Fruit fly (Drosophila melanogaster) whole organism, wandering third instar larva: Measurements from ENCODE around the gene RNaseX25.

ENCODE experiments used
- Abd-B ChIP-seq: fragments of >200 bp; optimal IDR thresholded peaks from 2 replicates; lab custom pipeline; 2017; ENCODE audit warnings: missing biosample characterization, missing genetic modification characterization
- Dfd ChIP-seq: fragments of >200 bp; optimal IDR thresholded peaks from 2 replicates; lab custom pipeline; 2017; ENCODE audit warnings: missing biosample characterization, missing genetic modification characterization
- Dif ChIP-seq: fragments of 200-275, 200-300 bp; sonication (Bioruptor generic); optimal IDR thresholded peaks from 2 replicates; lab custom pipeline; 2018; ENCODE audit warnings: missing biosample characterization, missing genetic modification characterization; ENCODE audit not compliant: partially characterized antibody
- GATAd ChIP-seq: sonication (Bioruptor generic); optimal IDR thresholded peaks from 2 replicates; lab custom pipeline; 2016; ENCODE audit warnings: missing biosample characterization, missing genetic modification characterization
- HLH106 ChIP-seq: fragments of 200-800 bp; optimal IDR thresholded peaks from 3 replicates; lab custom pipeline; 2019; ENCODE audit warnings: missing biosample characterization, mild to moderate bottlenecking, missing genetic modification characterization, moderate library complexity
- Hnf4 ChIP-seq: fragments of 200-800 bp; sonication (Bioruptor generic); optimal IDR thresholded peaks from 2 replicates; lab custom pipeline; 2016; ENCODE audit warnings: missing biosample characterization, mild to moderate bottlenecking, missing genetic modification characterization
- Hr78 ChIP-seq: fragments of >200 bp; optimal IDR thresholded peaks from 2 replicates; lab custom pipeline; 2017; ENCODE audit warnings: missing biosample characterization, missing genetic modification characterization
- Hr83 ChIP-seq: fragments of 200-300 bp; sonication (Bioruptor generic); optimal IDR thresholded peaks from 2 replicates; lab custom pipeline; 2016; ENCODE audit warnings: missing biosample characterization, mild to moderate bottlenecking, missing genetic modification characterization, moderate library complexity; ENCODE audit not compliant: poor library complexity, severe bottlenecking
- Jra ChIP-seq: sonication (Bioruptor generic); optimal IDR thresholded peaks from 2 replicates; lab custom pipeline; 2016; ENCODE audit warnings: missing biosample characterization, missing genetic modification characterization
- Mio ChIP-seq: sonication (Bioruptor generic); optimal IDR thresholded peaks from 2 replicates; lab custom pipeline; 2016; ENCODE audit warnings: missing biosample characterization, missing genetic modification characterization
- Myc ChIP-seq: fragments of >200 bp; optimal IDR thresholded peaks from 2 replicates; lab custom pipeline; 2017
- N ChIP-seq: fragments of >200 bp; optimal IDR thresholded peaks from 2 replicates; lab custom pipeline; 2018; ENCODE audit warnings: missing biosample characterization, missing external identifiers, missing genetic modification characterization
- OdsH ChIP-seq: fragments of 200-800 bp; sonication (Bioruptor generic); optimal IDR thresholded peaks from 2 replicates; lab custom pipeline; 2016; ENCODE audit warnings: missing biosample characterization, mild to moderate bottlenecking, missing genetic modification characterization
- Rel ChIP-seq, 2 experiments: fragments of 200-800 bp; sonication (Bioruptor generic) in 1 of 2; optimal IDR thresholded peaks; 2 replicates in 1 of 2; 3 replicates in 1 of 2; lab custom pipeline; 2016 to 2019; ENCODE audit warnings: mild to moderate bottlenecking in 2 of 2, missing biosample characterization in 2 of 2, missing genetic modification characterization in 2 of 2, moderate library complexity in 1 of 2
- Sp1 ChIP-seq: fragments of 200-800 bp; sonication (Bioruptor generic); optimal IDR thresholded peaks from 3 replicates; lab custom pipeline; 2019; ENCODE audit warnings: missing biosample characterization, mild to moderate bottlenecking, missing genetic modification characterization, moderate library complexity
- Vsx2 ChIP-seq: fragments of 200-300, 225-300 bp; sonication (Bioruptor generic); optimal IDR thresholded peaks from 2 replicates; lab custom pipeline; 2018; ENCODE audit warnings: missing biosample characterization, missing genetic modification characterization; ENCODE audit not compliant: partially characterized antibody
- brk ChIP-seq: fragments of 200-800 bp; sonication (Bioruptor generic); optimal IDR thresholded peaks from 2 replicates; lab custom pipeline; 2016; ENCODE audit warnings: missing biosample characterization, mild to moderate bottlenecking, missing genetic modification characterization
- dl ChIP-seq, 2 experiments: fragments of 175-275, 200-275 bp in 1 of 2; fragments of 200-275 bp in 1 of 2; sonication (Bioruptor generic); optimal IDR thresholded peaks; lab custom pipeline; 2018; ENCODE audit warnings: mild to moderate bottlenecking in 2 of 2, missing biosample characterization in 2 of 2, missing genetic modification characterization in 2 of 2, moderate library complexity in 2 of 2; ENCODE audit not compliant: partially characterized antibody in 2 of 2, insufficient read depth in 1 of 2
- dmrt93B ChIP-seq: fragments of 200-800 bp; sonication (Bioruptor generic); optimal IDR thresholded peaks from 2 replicates; lab custom pipeline; 2018; ENCODE audit warnings: missing biosample characterization, mild to moderate bottlenecking, missing genetic modification characterization
- dsf ChIP-seq: sonication (Bioruptor generic); optimal IDR thresholded peaks from 2 replicates; lab custom pipeline; 2016; ENCODE audit warnings: missing biosample characterization, missing genetic modification characterization, borderline replicate concordance
- foxo ChIP-seq, 2 experiments: fragments of 200-800 bp; sonication (Bioruptor generic); optimal IDR thresholded peaks; 2 replicates in 1 of 2; 3 replicates in 1 of 2; lab custom pipeline; 2016 to 2017; ENCODE audit warnings: missing biosample characterization in 2 of 2, missing genetic modification characterization in 2 of 2
- fru ChIP-seq: fragments of 200-800 bp; sonication (Bioruptor generic); optimal IDR thresholded peaks from 3 replicates; lab custom pipeline; 2016; ENCODE audit warnings: missing biosample characterization, mild to moderate bottlenecking, missing genetic modification characterization
- h ChIP-seq: fragments of 200-800 bp; sonication (Bioruptor generic); optimal IDR thresholded peaks from 3 replicates; lab custom pipeline; 2016; ENCODE audit warnings: missing biosample characterization, mild to moderate bottlenecking, missing genetic modification characterization
- jim ChIP-seq: fragments of 175-275, 200-325 bp; sonication (Bioruptor generic); optimal IDR thresholded peaks from 2 replicates; lab custom pipeline; 2016; ENCODE audit warnings: missing biosample characterization, mild to moderate bottlenecking, missing genetic modification characterization
- lola ChIP-seq: fragments of >200 bp; optimal IDR thresholded peaks from 2 replicates; lab custom pipeline; 2017; ENCODE audit warnings: missing biosample characterization, missing genetic modification characterization
- pan ChIP-seq: fragments of >200 bp; optimal IDR thresholded peaks from 2 replicates; lab custom pipeline; 2017
- psq ChIP-seq: fragments of 200-800 bp; sonication (Bioruptor generic); optimal IDR thresholded peaks from 3 replicates; lab custom pipeline; 2017; ENCODE audit warnings: missing biosample characterization, mild to moderate bottlenecking, missing genetic modification characterization, moderate library complexity
- rgr ChIP-seq: fragments of 200-800 bp; sonication (Bioruptor generic); optimal IDR thresholded peaks from 3 replicates; lab custom pipeline; 2016; ENCODE audit warnings: missing biosample characterization, mild to moderate bottlenecking, missing genetic modification characterization
- sage ChIP-seq: fragments of 200-800 bp; sonication (Bioruptor generic); optimal IDR thresholded peaks from 2 replicates; lab custom pipeline; 2016; ENCODE audit warnings: missing biosample characterization, mild to moderate bottlenecking, missing genetic modification characterization
- sv ChIP-seq: fragments of 200-800 bp; sonication (Bioruptor generic); optimal IDR thresholded peaks from 3 replicates; lab custom pipeline; 2016; ENCODE audit warnings: missing biosample characterization, missing genetic modification characterization
- tai ChIP-seq: sonication (Bioruptor generic); optimal IDR thresholded peaks from 2 replicates; lab custom pipeline; 2016; ENCODE audit warnings: missing biosample characterization, missing genetic modification characterization
- usp ChIP-seq: fragments of >200 bp; optimal IDR thresholded peaks from 2 replicates; lab custom pipeline; 2017; ENCODE audit warnings: missing biosample characterization, missing genetic modification characterization
- woc ChIP-seq: sonication (Bioruptor generic); optimal IDR thresholded peaks from 2 replicates; lab custom pipeline; 2016; ENCODE audit warnings: missing biosample characterization, mild to moderate bottlenecking, missing genetic modification characterization

RNaseX25 gene

dm6 chr3L:7952560-7952959 lies 17.8 kb upstream of the RNaseX25 start:
- TF ChIP-seq jim (GFP tag; lab: Kevin White, UChicago) (no peak), Dif (no peak), woc (no peak), usp (GFP tag; lab: Kevin White, UChicago) (no peak), tai (GFP tag; lab: Kevin White, UChicago) (no peak), dmrt93B (GFP tag; lab: Kevin White, UChicago) (no peak), Hr83 (no peak), h (GFP tag; lab: Kevin White, UChicago) (no peak), brk (GFP tag; lab: Kevin White, UChicago) (no peak)
- TF ChIP-seq, all 38 proteins: peak for 0

- TF ChIP-seq dsf, result no peak
- TF ChIP-seq N (GFP tag; lab: Kevin White, UChicago), result no peak
- TF ChIP-seq sv (GFP tag; lab: Kevin White, UChicago), result no peak
- TF ChIP-seq rgr (GFP tag; lab: Kevin White, UChicago), result no peak
- TF ChIP-seq brk (GFP tag; lab: Kevin White, UChicago), result no peak
- no peak for TF ChIP-seq Abd-B (GFP tag; lab: Kevin White, UChicago)
- TF ChIP-seq, all 38 proteins: peak for 0
Measured at dm6 chr3L:7952978-7953377, 17.4 kb upstream of the RNaseX25 start.

- TF ChIP-seq woc, result no peak
- TF ChIP-seq psq, result no peak
- TF ChIP-seq Jra (GFP tag; lab: Kevin White, UChicago), result no peak
- no peak for TF ChIP-seq pan (lab: Kevin White, UChicago)
- TF ChIP-seq dmrt93B (GFP tag; lab: Kevin White, UChicago), result no peak
- TF ChIP-seq Abd-B (GFP tag; lab: Kevin White, UChicago), result no peak
- TF ChIP-seq sv (GFP tag; lab: Kevin White, UChicago), result no peak
- no peak for TF ChIP-seq fru (GFP tag; lab: Kevin White, UChicago)
- no peak for TF ChIP-seq N (GFP tag; lab: Kevin White, UChicago)
- TF ChIP-seq Hnf4 (GFP tag; lab: Kevin White, UChicago), result no peak
- TF ChIP-seq Rel (GFP tag; optimal IDR thresholded peaks at IDR 0.05; lab: Kevin White, UChicago), result no peak
- no peak for TF ChIP-seq Rel (tag; optimal IDR thresholded peaks at IDR 0.05; lab: Kevin White, UChicago)
- no peak for TF ChIP-seq Dif
- TF ChIP-seq OdsH (GFP tag; lab: Kevin White, UChicago), result no peak
- no peak for TF ChIP-seq Myc (lab: Kevin White, UChicago)
- no peak for TF ChIP-seq GATAd (GFP tag; lab: Kevin White, UChicago)
- TF ChIP-seq brk (GFP tag; lab: Kevin White, UChicago), result no peak
- TF ChIP-seq sage (GFP tag; lab: Kevin White, UChicago), result no peak
- no peak for TF ChIP-seq dsf
Measured at dm6 chr3L:7953728-7954127, 16.7 kb upstream of the RNaseX25 start.

dm6 chr3L:7954967-7955366 lies 15.4 kb upstream of the RNaseX25 start:
- TF ChIP-seq OdsH (GFP tag; lab: Kevin White, UChicago) (no peak), woc (no peak), sage (GFP tag; lab: Kevin White, UChicago) (no peak), sv (GFP tag; lab: Kevin White, UChicago) (no peak), dmrt93B (GFP tag; lab: Kevin White, UChicago) (no peak), HLH106 (no peak)

dm6 chr3L:7956718-7957117 lies 13.7 kb upstream of the RNaseX25 start:
- TF ChIP-seq lola (GFP tag; lab: Kevin White, UChicago), result no peak
- TF ChIP-seq Hr78 (GFP tag; lab: Kevin White, UChicago), result no peak
- TF ChIP-seq Hnf4 (GFP tag; lab: Kevin White, UChicago), result no peak
- TF ChIP-seq Hr83, result no peak
- no peak for TF ChIP-seq woc
- TF ChIP-seq dl (GFP tag; optimal IDR thresholded peaks at IDR 0.05; lab: Kevin White, UChicago; ENCODE audit: insufficient read depth in 1 of 2, partially characterized antibody in 2 of 2), result no peak
- no peak for TF ChIP-seq Mio (GFP tag; lab: Kevin White, UChicago)
- no peak for TF ChIP-seq Vsx2 (GFP tag; lab: Kevin White, UChicago)
- no peak for TF ChIP-seq OdsH (GFP tag; lab: Kevin White, UChicago)
- no peak for TF ChIP-seq Dfd (GFP tag; lab: Kevin White, UChicago)
- TF ChIP-seq Dif, result no peak
- TF ChIP-seq dmrt93B (GFP tag; lab: Kevin White, UChicago), result no peak
- no peak for TF ChIP-seq Abd-B (GFP tag; lab: Kevin White, UChicago)
- no peak for TF ChIP-seq Sp1 (GFP tag; lab: Kevin White, UChicago)
- no peak for TF ChIP-seq psq
- TF ChIP-seq rgr (GFP tag; lab: Kevin White, UChicago), result no peak
- no peak for TF ChIP-seq Jra (GFP tag; lab: Kevin White, UChicago)
- TF ChIP-seq foxo (GFP tag; optimal IDR thresholded peaks at IDR 0.05; lab: Kevin White, UChicago), result no peak
- TF ChIP-seq usp (GFP tag; lab: Kevin White, UChicago), result no peak
- no peak for TF ChIP-seq HLH106
